Fruit fly (Drosophila melanogaster) whole organism, embryonic: ENCODE measurements around the gene Fit2.
A peak's percentile ranks its signal among the peaks of the same experiment; 100 is the strongest.

ENCODE experiments used
- Abd-B ChIP-seq: fragments of 200-800 bp; sonication (Bioruptor generic); optimal IDR thresholded peaks from 2 replicates; lab custom pipeline; 2018; ENCODE audit warnings: missing biosample characterization, mild to moderate bottlenecking, missing genetic modification characterization, moderate library complexity
- BEAF-32 ChIP-seq: fragments of 200-800 bp; sonication (Bioruptor generic); optimal IDR thresholded peaks from 3 replicates; lab custom pipeline; 2017; ENCODE audit warnings: missing biosample characterization, missing genetic modification characterization, mild to moderate bottlenecking, moderate library complexity, missing genetic modification reagents
- CG10366 ChIP-seq: fragments of 200-800 bp; sonication (Bioruptor generic); IDR thresholded peaks from 2 replicates; pipeline ENCODE4 v1.3.6; 2022; ENCODE audit warnings: missing biosample characterization, missing genetic modification characterization
- CG11093 ChIP-seq: fragments of 200-800 bp; sonication (Bioruptor generic); IDR thresholded peaks from 3 replicates; pipeline ENCODE4 v1.3.6; 2022; ENCODE audit warnings: missing biosample characterization, missing genetic modification characterization
- CG11247 ChIP-seq: fragments of 200-800 bp; sonication (Bioruptor generic); IDR thresholded peaks from 2 replicates; pipeline ENCODE4 v1.3.6; 2022; ENCODE audit warnings: missing biosample characterization, missing genetic modification characterization
- CG11504 ChIP-seq: fragments of 200-800 bp; sonication (Bioruptor generic); optimal IDR thresholded peaks from 3 replicates; lab custom pipeline; 2019; ENCODE audit warnings: missing biosample characterization, mild to moderate bottlenecking, missing genetic modification characterization, moderate library complexity
- CG12104 ChIP-seq: fragments of 200-800 bp; sonication (Bioruptor generic); optimal IDR thresholded peaks from 3 replicates; lab custom pipeline; 2016; ENCODE audit warnings: missing biosample characterization, missing genetic modification characterization
- CG14965 ChIP-seq: fragments of 200-800 bp; sonication (Bioruptor generic); optimal IDR thresholded peaks from 2 replicates; lab custom pipeline; 2016; ENCODE audit warnings: missing biosample characterization, missing genetic modification characterization, borderline replicate concordance
- CG2120 ChIP-seq: fragments of 200-800 bp; sonication (Bioruptor generic); optimal IDR thresholded peaks from 3 replicates; lab custom pipeline; 2016; ENCODE audit warnings: missing biosample characterization, missing genetic modification characterization
- CG2202 ChIP-seq: fragments of 200-800 bp; sonication (Bioruptor generic); optimal IDR thresholded peaks from 2 replicates; lab custom pipeline; 2018; ENCODE audit warnings: missing biosample characterization, mild to moderate bottlenecking, missing genetic modification characterization
- CG30403 ChIP-seq: fragments of 200-800 bp; sonication (Bioruptor generic); optimal IDR thresholded peaks from 3 replicates; lab custom pipeline; 2016; ENCODE audit warnings: missing biosample characterization, missing genetic modification characterization
- CG33213 ChIP-seq: fragments of 200-800 bp; sonication (Bioruptor generic); optimal IDR thresholded peaks from 3 replicates; lab custom pipeline; 2016; ENCODE audit warnings: missing biosample characterization, missing genetic modification characterization
- CG4360 ChIP-seq: fragments of 200-800 bp; sonication (Bioruptor generic); IDR thresholded peaks from 2 replicates; pipeline ENCODE4 v1.3.6; 2022; ENCODE audit warnings: missing biosample characterization, missing genetic modification characterization
- CG4424 ChIP-seq: fragments of 200-800 bp; sonication (Bioruptor generic); optimal IDR thresholded peaks from 3 replicates; lab custom pipeline; 2016; ENCODE audit warnings: missing biosample characterization, missing genetic modification characterization
- CG4730 ChIP-seq: fragments of 200-800 bp; sonication (Bioruptor generic); IDR thresholded peaks from 2 replicates; pipeline ENCODE4 v1.3.6; 2022; ENCODE audit warnings: missing biosample characterization, missing genetic modification characterization
- CG6175 ChIP-seq: fragments of 200-800 bp; sonication (Bioruptor generic); IDR thresholded peaks from 3 replicates; pipeline ENCODE4 v1.3.6; 2022; ENCODE audit warnings: missing biosample characterization, missing genetic modification characterization
- CG6689 ChIP-seq: fragments of 200-800 bp; sonication (Bioruptor generic); IDR thresholded peaks from 2 replicates; pipeline ENCODE4 v1.3.6; 2022; ENCODE audit warnings: missing biosample characterization, missing genetic modification characterization
- CG7556 ChIP-seq: fragments of 200-800 bp; sonication (Bioruptor generic); optimal IDR thresholded peaks from 2 replicates; lab custom pipeline; 2017; ENCODE audit warnings: missing biosample characterization, mild to moderate bottlenecking, missing genetic modification characterization
- Dip2 ChIP-seq: fragments of 200-800 bp; sonication (Bioruptor generic); IDR thresholded peaks from 2 replicates; pipeline ENCODE4 v1.3.6; 2022; ENCODE audit warnings: missing biosample characterization, missing genetic modification characterization
- Dip3 ChIP-seq: fragments of 200-800 bp; sonication (Bioruptor generic); optimal IDR thresholded peaks from 3 replicates; lab custom pipeline; 2016; ENCODE audit warnings: missing biosample characterization, missing genetic modification characterization
- Ets65A ChIP-seq: fragments of 200-800 bp; sonication (Bioruptor generic); peaks from one replicate; lab custom pipeline; 2016; ENCODE audit warnings: missing biosample characterization, missing genetic modification characterization
- HLH3B ChIP-seq: fragments of 200-800 bp; sonication (Bioruptor generic); IDR thresholded peaks from 2 replicates; pipeline ENCODE4 v1.3.6; 2022; ENCODE audit warnings: missing biosample characterization, missing genetic modification characterization
- Hand ChIP-seq: fragments of 200-800 bp; sonication (Bioruptor generic); optimal IDR thresholded peaks from 2 replicates; lab custom pipeline; 2017; ENCODE audit warnings: mild to moderate bottlenecking, missing biosample characterization, missing genetic modification reagents, missing genetic modification characterization
- Pdp1 ChIP-seq, 2 experiments: fragments of 200-800 bp; sonication (Bioruptor generic); optimal IDR thresholded peaks; 3 replicates each; lab custom pipeline; 2016; ENCODE audit warnings: missing biosample characterization in 2 of 2, missing genetic modification characterization in 2 of 2, mild to moderate bottlenecking in 1 of 2, moderate library complexity in 1 of 2
- Sry-δ ChIP-seq: fragments of 200-800 bp; sonication (Bioruptor generic); optimal IDR thresholded peaks from 2 replicates; lab custom pipeline; 2016; ENCODE audit warnings: missing biosample characterization, missing genetic modification characterization
- Ssrp ChIP-seq: fragments of 200-800 bp; sonication (Bioruptor generic); optimal IDR thresholded peaks from 2 replicates; lab custom pipeline; 2018; ENCODE audit warnings: missing biosample characterization, mild to moderate bottlenecking, missing genetic modification characterization, moderate library complexity
- Xbp1 ChIP-seq: fragments of 200-800 bp; sonication (Bioruptor generic); optimal IDR thresholded peaks from 3 replicates; lab custom pipeline; 2016; ENCODE audit warnings: missing biosample characterization, mild to moderate bottlenecking, missing genetic modification characterization
- aop ChIP-seq: fragments of 200-800 bp; sonication (Bioruptor generic); IDR thresholded peaks from 2 replicates; pipeline ENCODE4 v1.3.6; 2022; ENCODE audit warnings: missing biosample characterization, missing genetic modification characterization
- bcd ChIP-seq: fragments of 200-800 bp; sonication (Bioruptor generic); optimal IDR thresholded peaks from 2 replicates; lab custom pipeline; 2017; ENCODE audit warnings: missing biosample characterization, mild to moderate bottlenecking, missing genetic modification characterization
- chm ChIP-seq: fragments of 200-800 bp; sonication (Bioruptor generic); IDR thresholded peaks from 2 replicates; pipeline ENCODE4 v1.3.6; 2022; ENCODE audit warnings: missing biosample characterization, missing genetic modification characterization
- disco-r ChIP-seq: fragments of 200-800 bp; sonication (Bioruptor generic); optimal IDR thresholded peaks from 2 replicates; lab custom pipeline; 2016; ENCODE audit warnings: missing biosample characterization, missing genetic modification characterization
- eve ChIP-seq, 2 experiments: fragments of >200 bp; optimal IDR thresholded peaks; 2 replicates each; lab custom pipeline; 2017; ENCODE audit warnings: missing biosample characterization in 2 of 2, missing genetic modification characterization in 2 of 2
- fd102C ChIP-seq: fragments of 200-800 bp; sonication (Bioruptor generic); optimal IDR thresholded peaks from 2 replicates; lab custom pipeline; 2018; ENCODE audit warnings: missing biosample characterization, mild to moderate bottlenecking, missing genetic modification characterization, moderate library complexity
- gsb-n ChIP-seq: fragments of 200-800 bp; sonication (Bioruptor generic); optimal IDR thresholded peaks from 3 replicates; lab custom pipeline; 2018; ENCODE audit warnings: missing biosample characterization, mild to moderate bottlenecking, missing genetic modification characterization
- her ChIP-seq: fragments of 200-800 bp; sonication (Bioruptor generic); optimal IDR thresholded peaks from 2 replicates; lab custom pipeline; 2016; ENCODE audit warnings: missing biosample characterization, missing genetic modification characterization
- inv ChIP-seq: fragments of 200-800 bp; sonication (Bioruptor generic); IDR thresholded peaks from 2 replicates; pipeline ENCODE4 v1.3.6; 2022; ENCODE audit warnings: missing biosample characterization, missing genetic modification characterization; ENCODE audit not compliant: partially characterized antibody
- mam ChIP-seq: fragments of 200-800 bp; sonication (Bioruptor generic); optimal IDR thresholded peaks from 3 replicates; lab custom pipeline; 2016; ENCODE audit warnings: missing biosample characterization, missing genetic modification characterization
- oc ChIP-seq: fragments of 200-800 bp; sonication (Bioruptor generic); optimal IDR thresholded peaks from 2 replicates; lab custom pipeline; 2018; ENCODE audit warnings: missing biosample characterization, mild to moderate bottlenecking, missing genetic modification characterization, moderate library complexity
- onecut ChIP-seq: fragments of 200-800 bp; sonication (Bioruptor generic); IDR thresholded peaks from 2 replicates; pipeline ENCODE4 v1.3.6; 2022; ENCODE audit warnings: missing biosample characterization, missing genetic modification characterization
- p53 ChIP-seq: fragments of 200-800 bp; sonication (Bioruptor generic); optimal IDR thresholded peaks from 2 replicates; lab custom pipeline; 2016; ENCODE audit warnings: missing biosample characterization, missing genetic modification characterization
- pfk ChIP-seq: fragments of 200-800 bp; sonication (Bioruptor generic); optimal IDR thresholded peaks from 2 replicates; lab custom pipeline; 2018; ENCODE audit warnings: missing biosample characterization, mild to moderate bottlenecking, missing genetic modification characterization, moderate library complexity
- row ChIP-seq: fragments of 200-800 bp; sonication (Bioruptor generic); IDR thresholded peaks from 3 replicates; pipeline ENCODE4 v1.3.6; 2022; ENCODE audit warnings: missing biosample characterization, missing genetic modification characterization
- scrt ChIP-seq: fragments of 200-800 bp; sonication (Bioruptor generic); optimal IDR thresholded peaks from 2 replicates; lab custom pipeline; 2018; ENCODE audit warnings: missing biosample characterization, mild to moderate bottlenecking, missing genetic modification characterization, moderate library complexity
- sim ChIP-seq: fragments of 200-800 bp; sonication (Bioruptor generic); IDR thresholded peaks from 2 replicates; pipeline ENCODE4 v1.3.6; 2022; ENCODE audit warnings: missing biosample characterization, missing genetic modification characterization
- tin ChIP-seq: fragments of 200-800 bp; sonication (Bioruptor generic); optimal IDR thresholded peaks from 3 replicates; lab custom pipeline; 2016; ENCODE audit warnings: missing biosample characterization, missing genetic modification characterization
- tna ChIP-seq: fragments of 200-800 bp; sonication (Bioruptor generic); IDR thresholded peaks from 2 replicates; pipeline ENCODE4 v1.3.6; 2022; ENCODE audit warnings: missing biosample characterization, missing genetic modification characterization; ENCODE audit not compliant: partially characterized antibody
- trh ChIP-seq: fragments of 200-800 bp; sonication (Bioruptor generic); optimal IDR thresholded peaks from 2 replicates; lab custom pipeline; 2016; ENCODE audit warnings: missing biosample characterization, missing genetic modification characterization
- yki ChIP-seq: fragments of >200 bp; optimal IDR thresholded peaks from 3 replicates; lab custom pipeline; 2018
- z ChIP-seq: fragments of 200-800 bp; sonication (Bioruptor generic); IDR thresholded peaks from 3 replicates; pipeline ENCODE4 v1.3.6; 2022; ENCODE audit warnings: missing biosample characterization, missing genetic modification characterization

The Fit2 gene

dm6 chr3L:16986062-16987013 lies 37.8 kb upstream of the Fit2 start (continued):
- TF ChIP-seq yki (lab: Kevin White, UChicago) = no peak
- peak; percentile 30 for TF ChIP-seq CG10366 (GFP tag; lab: Robert Waterston, UW)
- peak; percentile 43; the same call in 1 of the 3 replicates for TF ChIP-seq z (GFP tag; lab: Robert Waterston, UW)
- no peak for TF ChIP-seq CG33213 (GFP tag; lab: Kevin White, UChicago)
- peak; percentile 55; the same call in 2 of the 3 replicates for TF ChIP-seq row (GFP tag; lab: Robert Waterston, UW)
- peak; percentile 49; the same call in 1 of the 2 replicates for TF ChIP-seq CG11247 (GFP tag; lab: Robert Waterston, UW)
- TF ChIP-seq Dip3 (GFP tag; lab: Kevin White, UChicago) = no peak
- peak; percentile 48 for TF ChIP-seq Abd-B (GFP tag; lab: Kevin White, UChicago)
- TF ChIP-seq CG6689 = peak; percentile 42
- TF ChIP-seq Hand (GFP tag; lab: Kevin White, UChicago) = no peak
- no peak for TF ChIP-seq p53
- no peak for TF ChIP-seq CG2202
- TF ChIP-seq tna (GFP tag; lab: Robert Waterston, UW) = no peak
- TF ChIP-seq CG2120 (GFP tag; lab: Kevin White, UChicago) = peak; percentile 43
- TF ChIP-seq oc (tag; lab: Kevin White, UChicago) = no peak
- no peak for TF ChIP-seq pfk
- peak; percentile 68 for TF ChIP-seq CG12104
- no peak for TF ChIP-seq aop (GFP tag; lab: Robert Waterston, UW)
- TF ChIP-seq fd102C (GFP tag; lab: Kevin White, UChicago) = no peak
- TF ChIP-seq eve (GFP tag; optimal IDR thresholded peaks at IDR 0.05; lab: Kevin White, UChicago) = peak in 1 of 2 experiments; percentile 33
- TF ChIP-seq onecut (GFP tag; lab: Robert Waterston, UW) = no peak
- peak; percentile 81 for TF ChIP-seq CG11504 (tag; lab: Kevin White, UChicago)
- peak; percentile 48 for TF ChIP-seq tin (GFP tag; lab: Kevin White, UChicago)
- TF ChIP-seq gsb-n (tag; lab: Kevin White, UChicago) = no peak
- no peak for TF ChIP-seq CG4730
- no peak for TF ChIP-seq inv (GFP tag; lab: Robert Waterston, UW)
- peak; percentile 86 for TF ChIP-seq Ets65A (GFP tag; lab: Kevin White, UChicago)
- peak; percentile 67 for TF ChIP-seq CG4424 (GFP tag; lab: Kevin White, UChicago)
- peak; percentile 58 for TF ChIP-seq bcd (GFP tag; lab: Kevin White, UChicago)
- 0 out of 2 replicates have a peak, but pooled peaks have one; percentile 50 for TF ChIP-seq chm (GFP tag; lab: Robert Waterston, UW)
- TF ChIP-seq mam = peak; percentile 23
- TF ChIP-seq Sry-δ = peak; percentile 7
- TF ChIP-seq Pdp1 (GFP tag; optimal IDR thresholded peaks at IDR 0.05; lab: Kevin White, UChicago) = peak; percentile 28 to 46
- TF ChIP-seq HLH3B (GFP tag; lab: Robert Waterston, UW) = peak; percentile 39; the same call in 1 of the 2 replicates
- TF ChIP-seq scrt (GFP tag; lab: Kevin White, UChicago) = peak; percentile 2
- TF ChIP-seq Ssrp (tag; lab: Kevin White, UChicago) = peak; percentile 37
- no peak for TF ChIP-seq Dip2 (GFP tag; lab: Robert Waterston, UW)
- TF ChIP-seq CG4360 (GFP tag; lab: Robert Waterston, UW) = no peak
- TF ChIP-seq Xbp1 (GFP tag; lab: Kevin White, UChicago) = peak; percentile 59
- peak; percentile 77 for TF ChIP-seq CG30403 (GFP tag; lab: Kevin White, UChicago)
- no peak for TF ChIP-seq trh
- TF ChIP-seq sim = no peak
- TF ChIP-seq CG6175 (GFP tag; lab: Robert Waterston, UW) = 0 out of 3 replicates have a peak, but pooled peaks have one; percentile 30
- peak; percentile 85 for TF ChIP-seq CG7556 (GFP tag; lab: Kevin White, UChicago)
- TF ChIP-seq disco-r (GFP tag; lab: Kevin White, UChicago) = no peak
- no peak for TF ChIP-seq her
- no peak for TF ChIP-seq CG11093 (GFP tag; lab: Robert Waterston, UW)
- no peak for TF ChIP-seq CG14965 (GFP tag; lab: Kevin White, UChicago)
- TF ChIP-seq BEAF-32 (GFP tag; lab: Kevin White, UChicago) = no peak
